Worm (Caenorhabditis elegans) whole organism, L4 larva: ENCODE results near the gene srd-19.

Experiments
- F37D6.2 ChIP-seq: sonication (generic microtip); optimal IDR thresholded peaks from 2 replicates; lab custom pipeline; 2016; ENCODE audit warnings: mild to moderate bottlenecking, missing genetic modification characterization, missing compliant biosample characterization
- ama-1 ChIP-seq: fragments of 150-350 bp; optimal IDR thresholded peaks from 2 replicates; lab custom pipeline; 2014; ENCODE audit warnings: inconsistent platforms, mixed read lengths
- gei-8 ChIP-seq: fragments of 200-800 bp; sonication (Bioruptor generic); optimal IDR thresholded peaks from 2 replicates; lab custom pipeline; 2018; ENCODE audit warnings: mild to moderate bottlenecking, missing genetic modification characterization, missing compliant biosample characterization
- mxl-3 ChIP-seq: fragments of 200-800 bp; sonication (Bioruptor generic); optimal IDR thresholded peaks from 2 replicates; lab custom pipeline; 2018; ENCODE audit warnings: mild to moderate bottlenecking, missing genetic modification characterization, missing compliant biosample characterization
- nhr-76 ChIP-seq: fragments of 150-350 bp; optimal IDR thresholded peaks from 2 replicates; lab custom pipeline; 2014; ENCODE audit warnings: missing biosample characterization, missing genetic modification characterization
- snpc-4 ChIP-seq: fragments of 150-350 bp; optimal IDR thresholded peaks from 2 replicates; lab custom pipeline; 2014; ENCODE audit warnings: missing biosample characterization, missing genetic modification characterization
- unc-62 ChIP-seq, 3 experiments: fragments of 150-350 bp in 1 of 3; sonication (generic microtip); optimal IDR thresholded peaks in 2 of 3; peaks in 1 of 3; 1 replicate in 1 of 3; 2 replicates in 2 of 3; lab custom pipeline; 2014 to 2017; ENCODE audit warnings: missing biosample characterization in 3 of 3, missing genetic modification characterization in 3 of 3, missing genetic modification reagents in 3 of 3, missing genotype in 1 of 3
- zfp-3 ChIP-seq: fragments of 200-800 bp; sonication (Bioruptor generic); conservative IDR thresholded peaks from 2 replicates; pipeline ENCODE4 v1.3.6; 2022; ENCODE audit warnings: missing genetic modification reagents, missing genetic modification characterization, missing compliant biosample characterization

DNA sequence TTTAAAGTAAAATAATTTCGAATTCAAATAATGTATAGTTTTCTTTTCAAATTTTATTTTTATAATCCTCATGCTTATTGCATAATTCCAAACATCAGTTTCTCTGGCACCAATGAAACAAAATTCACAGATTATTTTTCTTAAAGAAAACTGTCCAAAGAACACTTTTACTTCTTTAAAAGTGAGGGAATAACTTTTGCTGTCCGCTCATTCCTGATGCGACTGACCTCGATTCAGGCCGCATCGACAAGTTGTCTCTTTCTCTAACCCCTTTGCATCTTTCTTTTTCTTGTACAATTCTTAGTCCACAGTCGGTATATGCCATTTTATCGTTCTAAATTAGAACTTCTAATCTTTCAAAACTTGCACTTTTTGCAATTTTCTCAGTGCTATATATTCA, 22.0 kb downstream of the srd-19 start, which contains the start of gene F53F1.2:
- no peak for TF ChIP-seq unc-62 (GFP tag; optimal IDR thresholded peaks at IDR 0.05 in 1 of 2; lab: Kevin White, UChicago)
- TF ChIP-seq unc-62 (tag; optimal IDR thresholded peaks at IDR 0.05; lab: Kevin White, UChicago): no peak
- no peak for TF ChIP-seq mxl-3
- TF ChIP-seq F37D6.2 (tag; lab: Kevin White, UChicago): no peak
- no peak for TF ChIP-seq ama-1
- TF ChIP-seq nhr-76 (tag; lab: Kevin White, UChicago): no peak
- TF ChIP-seq snpc-4 (tag; lab: Kevin White, UChicago): no peak
- TF ChIP-seq zfp-3 (GFP tag; lab: Robert Waterston, UW): no peak
- no peak for TF ChIP-seq gei-8 (GFP tag; lab: Kevin White, UChicago)
